Worm (Caenorhabditis elegans): ENCODE results near the gene Y39A1A.22.

- TF ChIP-seq hif-1 (tag; optimal IDR thresholded peaks at IDR 0.05): no peak
- no peak for TF ChIP-seq duxl-1 (tag; optimal IDR thresholded peaks at IDR 0.05; ENCODE audit: poor library complexity)
- TF ChIP-seq lsy-2 (tag; optimal IDR thresholded peaks at IDR 0.05): no peak
These were observed 53.3 kb downstream of the Y39A1A.22 start for ce11 chrIII:10653479-10653878.

Data from whole organism, L4 larva.